Worm (Caenorhabditis elegans) whole organism, L2 larva: ENCODE results near the gene C10A4.3.

Source experiments
- C34F6.9 ChIP-seq: fragments of 150-350 bp; optimal IDR thresholded peaks from 2 replicates; lab custom pipeline; 2014; ENCODE audit warnings: missing biosample characterization, missing genetic modification characterization
- ama-1 ChIP-seq: fragments of 150-350 bp; optimal IDR thresholded peaks from 2 replicates; lab custom pipeline; 2018; ENCODE audit warnings: inconsistent platforms
- elt-1 ChIP-seq: fragments of 150-350 bp; optimal IDR thresholded peaks from 2 replicates; lab custom pipeline; 2014; ENCODE audit warnings: missing biosample characterization, missing genetic modification characterization
- elt-3 ChIP-seq: sonication (generic microtip); optimal IDR thresholded peaks from 2 replicates; lab custom pipeline; 2017; ENCODE audit warnings: missing biosample characterization, missing genetic modification characterization
- nhr-10 ChIP-seq: sonication (generic microtip); optimal IDR thresholded peaks from 2 replicates; lab custom pipeline; 2017; ENCODE audit warnings: missing biosample characterization, missing genetic modification characterization
- nhr-11 ChIP-seq: fragments of 150-350 bp; optimal IDR thresholded peaks from 2 replicates; lab custom pipeline; 2014; ENCODE audit warnings: missing biosample characterization, missing genetic modification characterization
- unc-55 ChIP-seq: fragments of 150-350 bp; sonication (generic microtip); optimal IDR thresholded peaks from 3 replicates; lab custom pipeline; 2014; ENCODE audit warnings: missing biosample characterization, missing genetic modification reagents, missing genetic modification characterization
- ztf-11 ChIP-seq: sonication (generic microtip); optimal IDR thresholded peaks from 2 replicates; lab custom pipeline; 2017; ENCODE audit warnings: missing biosample characterization, missing genetic modification characterization

DNA sequence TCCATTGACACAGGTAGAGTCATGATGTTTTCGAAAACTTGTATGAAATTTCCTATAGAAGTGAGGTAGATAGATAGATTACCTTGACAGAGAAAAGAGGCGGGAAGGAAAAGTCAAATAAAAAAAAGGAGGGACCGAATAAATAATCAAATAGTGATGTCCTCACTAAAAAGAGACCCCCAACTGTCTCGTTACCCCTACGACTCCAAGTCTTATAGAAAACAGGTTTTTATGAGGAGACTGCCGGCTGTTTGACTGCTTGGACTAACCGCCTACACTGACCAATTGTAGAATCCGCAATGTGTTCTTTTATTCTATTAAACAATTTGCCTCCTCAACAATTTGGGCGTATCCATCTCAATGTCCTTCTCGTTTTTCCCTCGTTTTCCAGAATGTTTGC is 32.5 kb downstream of the C10A4.3 start, which contains the start of gene C01C10.2:
- no peak for TF ChIP-seq C34F6.9 (tag; lab: Kevin White, UChicago)
- no peak for TF ChIP-seq elt-3
- TF ChIP-seq nhr-11 (tag; lab: Kevin White, UChicago): no peak
- TF ChIP-seq ama-1 (lab: Kevin White, UChicago): no peak
- no peak for TF ChIP-seq ztf-11 (tag; lab: Kevin White, UChicago)
- TF ChIP-seq nhr-10 (tag; lab: Kevin White, UChicago): no peak
- no peak for TF ChIP-seq unc-55 (GFP tag; lab: Kevin White, UChicago)
- TF ChIP-seq elt-1 (tag; lab: Kevin White, UChicago): no peak
